Worm (Caenorhabditis elegans) whole organism, mixed stage, embryonic: Measurements from ENCODE around the gene D1046.2.

Experiments used
- blmp-1 ChIP-seq: fragments of 150-350 bp; optimal IDR thresholded peaks from 2 replicates; lab custom pipeline; 2014; ENCODE audit warnings: missing biosample characterization, missing genetic modification characterization
- ceh-39 ChIP-seq: fragments of 150-350 bp; optimal IDR thresholded peaks from 2 replicates; lab custom pipeline; 2014; ENCODE audit warnings: missing biosample characterization, missing genetic modification characterization
- cnd-1 ChIP-seq: fragments of 200-800 bp; sonication (Bioruptor generic); optimal IDR thresholded peaks from 2 replicates; lab custom pipeline; 2018; ENCODE audit warnings: mild to moderate bottlenecking, missing genetic modification characterization, missing compliant biosample characterization
- lin-13 ChIP-seq: fragments of 150-350 bp; optimal IDR thresholded peaks from 2 replicates; lab custom pipeline; 2014; ENCODE audit warnings: missing biosample characterization, missing genetic modification characterization
- lsy-2 ChIP-seq: fragments of 150-350 bp; optimal IDR thresholded peaks from 2 replicates; lab custom pipeline; 2014; ENCODE audit warnings: missing biosample characterization, missing genetic modification characterization
- mep-1 ChIP-seq: fragments of 150-350 bp; optimal IDR thresholded peaks from 2 replicates; lab custom pipeline; 2017; ENCODE audit warnings: missing biosample characterization, missing genetic modification reagents, missing genetic modification characterization, inconsistent platforms
- mls-2 ChIP-seq: sonication (generic microtip); optimal IDR thresholded peaks from 2 replicates; lab custom pipeline; 2016; ENCODE audit warnings: mild to moderate bottlenecking, missing genetic modification characterization, moderate library complexity, missing compliant biosample characterization
- nhr-12 ChIP-seq: fragments of 150-350 bp; optimal IDR thresholded peaks from 2 replicates; lab custom pipeline; 2014; ENCODE audit warnings: missing biosample characterization, missing genetic modification characterization
- nhr-237 ChIP-seq: fragments of 150-350 bp; optimal IDR thresholded peaks from 2 replicates; lab custom pipeline; 2014; ENCODE audit warnings: missing biosample characterization, missing genetic modification characterization
- nhr-28 ChIP-seq: fragments of 150-350 bp; optimal IDR thresholded peaks from 2 replicates; lab custom pipeline; 2014; ENCODE audit warnings: missing biosample characterization, missing genetic modification characterization
- nhr-76 ChIP-seq: sonication (generic microtip); optimal IDR thresholded peaks from 2 replicates; lab custom pipeline; 2017; ENCODE audit warnings: missing biosample characterization, missing genetic modification characterization
- pha-4 ChIP-seq: fragments of 150-350 bp; optimal IDR thresholded peaks from 2 replicates; lab custom pipeline; 2018; ENCODE audit warnings: missing biosample characterization, missing genetic modification reagents, missing genetic modification characterization
- unc-39 ChIP-seq: fragments of 150-350 bp; optimal IDR thresholded peaks from 2 replicates; lab custom pipeline; 2014; ENCODE audit warnings: missing biosample characterization, missing genetic modification characterization
- unc-62 ChIP-seq: fragments of 150-350 bp; optimal IDR thresholded peaks from 2 replicates; lab custom pipeline; 2014; ENCODE audit warnings: missing biosample characterization, missing genetic modification reagents, missing genetic modification characterization

DNA sequence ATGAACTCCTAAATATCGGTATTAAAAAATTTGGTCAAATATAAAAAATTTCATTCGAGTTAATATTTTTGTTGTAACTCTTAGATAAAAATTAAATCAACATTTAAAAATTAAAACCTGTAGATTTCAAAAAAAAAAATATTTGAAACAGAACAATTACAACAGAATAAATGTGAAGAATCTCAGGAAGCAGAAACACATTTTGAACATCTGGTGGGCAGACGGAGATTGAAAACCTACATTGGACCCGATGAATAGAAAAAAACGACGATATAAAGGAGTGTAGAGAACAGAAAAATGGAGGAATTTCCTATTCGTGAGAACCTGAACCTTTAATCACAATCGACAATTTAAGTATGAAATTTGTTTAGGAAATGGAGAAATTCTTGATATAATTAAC lies 1.7 kb downstream of the D1046.2 start:
- TF ChIP-seq nhr-28 (tag; lab: Kevin White, UChicago) (no peak), pha-4 (tag; lab: Kevin White, UChicago) (no peak), blmp-1 (tag; lab: Kevin White, UChicago) (no peak), nhr-12 (tag; lab: Kevin White, UChicago) (no peak), nhr-76 (tag; lab: Kevin White, UChicago) (no peak), mep-1 (no peak), mls-2 (tag; lab: Kevin White, UChicago) (no peak), nhr-237 (tag; lab: Kevin White, UChicago) (no peak), cnd-1 (tag; lab: Kevin White, UChicago) (no peak), unc-62 (GFP tag; lab: Kevin White, UChicago) (no peak), lin-13 (tag; lab: Kevin White, UChicago) (no peak), lsy-2 (tag; lab: Kevin White, UChicago) (no peak), ceh-39 (tag; lab: Kevin White, UChicago) (no peak), unc-39 (no peak)
